Worm (Caenorhabditis elegans) whole organism, early embryonic: ENCODE results near the gene mrpl-53.

Experiments used
- B0310.2 ChIP-seq: sonication (generic microtip); optimal IDR thresholded peaks from 2 replicates; lab custom pipeline; 2016; ENCODE audit warnings: mild to moderate bottlenecking, missing genetic modification characterization, missing compliant biosample characterization
- F13C5.2 ChIP-seq: sonication (generic microtip); optimal IDR thresholded peaks from 2 replicates; lab custom pipeline; 2017; ENCODE audit warnings: mild to moderate bottlenecking, missing genetic modification characterization, inconsistent platforms, missing compliant biosample characterization
- aly-1 ChIP-seq: sonication (generic microtip); optimal IDR thresholded peaks from 2 replicates; lab custom pipeline; 2016; ENCODE audit warnings: missing genetic modification characterization, missing compliant biosample characterization
- ama-1 ChIP-seq: fragments of 150-350 bp; optimal IDR thresholded peaks from 2 replicates; lab custom pipeline; 2014
- ceh-13 ChIP-seq: fragments of 200-800 bp; sonication (Bioruptor generic); optimal IDR thresholded peaks from 2 replicates; lab custom pipeline; 2018; ENCODE audit warnings: mild to moderate bottlenecking, missing genetic modification characterization, missing compliant biosample characterization
- ceh-36 ChIP-seq: sonication (generic microtip); optimal IDR thresholded peaks from 2 replicates; lab custom pipeline; 2016; ENCODE audit warnings: missing genetic modification characterization, inconsistent platforms, missing compliant biosample characterization
- ets-7 ChIP-seq: sonication (generic microtip); optimal IDR thresholded peaks from 2 replicates; lab custom pipeline; 2016; ENCODE audit warnings: missing genotype, missing genetic modification characterization, missing compliant biosample characterization
- flt-1 ChIP-seq: fragments of 200-800 bp; sonication (Bioruptor generic); IDR thresholded peaks from 2 replicates; pipeline ENCODE4 v1.3.6; 2022; ENCODE audit warnings: missing genetic modification characterization, missing compliant biosample characterization
- hmbx-1 ChIP-seq: sonication (generic microtip); optimal IDR thresholded peaks from 2 replicates; lab custom pipeline; 2016; ENCODE audit warnings: mild to moderate bottlenecking, missing genetic modification characterization, missing compliant biosample characterization
- hmg-4 ChIP-seq: fragments of 200-800 bp; sonication (Bioruptor generic); optimal IDR thresholded peaks from 2 replicates; lab custom pipeline; 2018; ENCODE audit warnings: mild to moderate bottlenecking, missing genetic modification characterization, missing compliant biosample characterization
- hnd-1 ChIP-seq: sonication (generic microtip); optimal IDR thresholded peaks from 2 replicates; lab custom pipeline; 2016; ENCODE audit warnings: missing genetic modification characterization, missing compliant biosample characterization
- pes-1 ChIP-seq: fragments of 200-800 bp; sonication (Bioruptor generic); IDR thresholded peaks from 2 replicates; pipeline ENCODE4 v1.3.6; 2022; ENCODE audit warnings: missing genetic modification reagents, missing genetic modification characterization, missing compliant biosample characterization
- scrt-1 ChIP-seq: fragments of 200-800 bp; sonication (Bioruptor generic); IDR thresholded peaks from 2 replicates; pipeline ENCODE4 v1.3.6; 2022; ENCODE audit warnings: missing genetic modification characterization, missing compliant biosample characterization
- sea-1 ChIP-seq: fragments of 200-800 bp; sonication (Bioruptor generic); conservative IDR thresholded peaks from 2 replicates; pipeline ENCODE4 v1.3.6; 2022; ENCODE audit warnings: missing genetic modification characterization, missing compliant biosample characterization
- tbx-11 ChIP-seq: fragments of 200-800 bp; sonication (Bioruptor generic); IDR thresholded peaks from 2 replicates; pipeline ENCODE4 v1.3.6; 2022; ENCODE audit warnings: missing genetic modification characterization, missing compliant biosample characterization
- tbx-37 ChIP-seq: fragments of 200-800 bp; sonication (Bioruptor generic); conservative IDR thresholded peaks from 2 replicates; pipeline ENCODE4 v1.3.6; 2022; ENCODE audit warnings: missing genetic modification reagents, missing genetic modification characterization, missing compliant biosample characterization
- tra-4 ChIP-seq: sonication (generic microtip); optimal IDR thresholded peaks from 2 replicates; lab custom pipeline; 2017; ENCODE audit warnings: missing genetic modification characterization, missing compliant biosample characterization

Gene mrpl-53

ce11 chrII:9576707-9577106, 20.7 kb upstream of the mrpl-53 start:
- TF ChIP-seq flt-1 (GFP tag; lab: Robert Waterston, UW), result no peak
- TF ChIP-seq tra-4, result no peak
- no peak for TF ChIP-seq hmg-4
- no peak for TF ChIP-seq tbx-37 (GFP tag; lab: Robert Waterston, UW)
- TF ChIP-seq tbx-11 (GFP tag; lab: Robert Waterston, UW), result no peak
- no peak for TF ChIP-seq ceh-13 (GFP tag; lab: Kevin White, UChicago)

- no peak for TF ChIP-seq tbx-11 (GFP tag; lab: Robert Waterston, UW)
- no peak for TF ChIP-seq tbx-37 (GFP tag; lab: Robert Waterston, UW)
- no peak for TF ChIP-seq ceh-13 (GFP tag; lab: Kevin White, UChicago)
- TF ChIP-seq flt-1 (GFP tag; lab: Robert Waterston, UW), result no peak
Observed at ce11 chrII:9577630-9578029, 19.8 kb upstream of the mrpl-53 start.

ce11 chrII:9583461-9583860, 14.0 kb upstream of the mrpl-53 start, which contains the start of gene wee-1.1:
TSS of gene wee-1.1 (minus strand) at chrII:9583561.
- no peak for TF ChIP-seq tra-4
- no peak for TF ChIP-seq ceh-13 (GFP tag; lab: Kevin White, UChicago)
- no peak for TF ChIP-seq hmg-4
- no peak for TF ChIP-seq B0310.2 (tag; lab: Kevin White, UChicago)
- no peak for TF ChIP-seq pes-1 (GFP tag; lab: Robert Waterston, UW)
- no peak for TF ChIP-seq F13C5.2 (tag; lab: Kevin White, UChicago)
- TF ChIP-seq flt-1 (GFP tag; lab: Robert Waterston, UW), result no peak
- TF ChIP-seq aly-1 (tag; lab: Kevin White, UChicago), result no peak
- no peak for TF ChIP-seq ama-1 (lab: Kevin White, UChicago)
- no peak for TF ChIP-seq tbx-37 (GFP tag; lab: Robert Waterston, UW)
- TF ChIP-seq sea-1 (GFP tag; lab: Robert Waterston, UW), result no peak
- TF ChIP-seq hnd-1 (tag; lab: Kevin White, UChicago), result no peak
- no peak for TF ChIP-seq ets-7 (tag; lab: Kevin White, UChicago)

- TF ChIP-seq ceh-36 (tag; lab: Kevin White, UChicago), result no peak
- TF ChIP-seq scrt-1 (GFP tag; lab: Robert Waterston, UW), result no peak
- no peak for TF ChIP-seq hnd-1 (tag; lab: Kevin White, UChicago)
- TF ChIP-seq hmbx-1 (tag; lab: Kevin White, UChicago), result no peak
- TF ChIP-seq tbx-37 (GFP tag; lab: Robert Waterston, UW), result no peak
- no peak for TF ChIP-seq tbx-11 (GFP tag; lab: Robert Waterston, UW)
- TF ChIP-seq aly-1 (tag; lab: Kevin White, UChicago), result no peak
- TF ChIP-seq tra-4, result no peak
- TF ChIP-seq pes-1 (GFP tag; lab: Robert Waterston, UW), result no peak
- TF ChIP-seq B0310.2 (tag; lab: Kevin White, UChicago), result no peak
- no peak for TF ChIP-seq hmg-4
- no peak for TF ChIP-seq ceh-13 (GFP tag; lab: Kevin White, UChicago)
- TF ChIP-seq flt-1 (GFP tag; lab: Robert Waterston, UW), result no peak
- TF ChIP-seq F13C5.2 (tag; lab: Kevin White, UChicago), result no peak
- no peak for TF ChIP-seq sea-1 (GFP tag; lab: Robert Waterston, UW)
Observed at ce11 chrII:9586734-9587209, 10.7 kb upstream of the mrpl-53 start, which contains the start of gene ugt-58. TSS of gene ugt-58 (minus strand) at chrII:9586784.

- TF ChIP-seq ama-1 (lab: Kevin White, UChicago) (no peak), aly-1 (tag; lab: Kevin White, UChicago) (no peak), hmbx-1 (tag; lab: Kevin White, UChicago) (no peak), tbx-11 (GFP tag; lab: Robert Waterston, UW) (no peak)
Observed at ce11 chrII:9589667-9590066, 7.8 kb upstream of the mrpl-53 start, which contains the start of gene eral-1. TSS of gene eral-1 (minus strand) at chrII:9589767.

ce11 chrII:9591071-9591470, 6.4 kb upstream of the mrpl-53 start, which contains the start of the genes E02H1.1 and tag-124:
TSS of gene E02H1.1 (minus strand) at chrII:9591164.
TSS of gene tag-124 (plus strand) at chrII:9591292.
- no peak for TF ChIP-seq tbx-11 (GFP tag; lab: Robert Waterston, UW)
- peak; percentile 78 for TF ChIP-seq tbx-37 (GFP tag; lab: Robert Waterston, UW)
- TF ChIP-seq ets-7 (tag; lab: Kevin White, UChicago), result no peak
- peak; percentile 43 for TF ChIP-seq F13C5.2 (tag; lab: Kevin White, UChicago)

- TF ChIP-seq hmbx-1 (tag; lab: Kevin White, UChicago) (no peak), F13C5.2 (tag; lab: Kevin White, UChicago) (no peak), B0310.2 (tag; lab: Kevin White, UChicago) (no peak), ceh-36 (tag; lab: Kevin White, UChicago) (no peak), pes-1 (GFP tag; lab: Robert Waterston, UW) (no peak), ets-7 (tag; lab: Kevin White, UChicago) (no peak), tbx-11 (GFP tag; lab: Robert Waterston, UW) (no peak), scrt-1 (GFP tag; lab: Robert Waterston, UW) (no peak), sea-1 (GFP tag; lab: Robert Waterston, UW) (no peak), flt-1 (GFP tag; lab: Robert Waterston, UW) (no peak)
Observed at ce11 chrII:9592737-9593136, 4.7 kb upstream of the mrpl-53 start, which contains the start of gene parp-2. TSS of gene parp-2 (plus strand) at chrII:9593037.

ce11 chrII:9594924-9595323, 2.5 kb upstream of the mrpl-53 start, which contains the start of gene E02H1.5:
TSS of gene E02H1.5 (plus strand) at chrII:9595224.
- no peak for TF ChIP-seq hmg-4
- no peak for TF ChIP-seq hmbx-1 (tag; lab: Kevin White, UChicago)
- no peak for TF ChIP-seq F13C5.2 (tag; lab: Kevin White, UChicago)
- no peak for TF ChIP-seq tra-4
- no peak for TF ChIP-seq ceh-13 (GFP tag; lab: Kevin White, UChicago)
- TF ChIP-seq hnd-1 (tag; lab: Kevin White, UChicago), result no peak
- no peak for TF ChIP-seq scrt-1 (GFP tag; lab: Robert Waterston, UW)
- TF ChIP-seq tbx-11 (GFP tag; lab: Robert Waterston, UW), result no peak
- TF ChIP-seq ama-1 (lab: Kevin White, UChicago), result no peak
- no peak for TF ChIP-seq B0310.2 (tag; lab: Kevin White, UChicago)
- no peak for TF ChIP-seq tbx-37 (GFP tag; lab: Robert Waterston, UW)
- no peak for TF ChIP-seq sea-1 (GFP tag; lab: Robert Waterston, UW)
- TF ChIP-seq aly-1 (tag; lab: Kevin White, UChicago), result no peak
- TF ChIP-seq ceh-36 (tag; lab: Kevin White, UChicago), result no peak
- TF ChIP-seq ets-7 (tag; lab: Kevin White, UChicago), result no peak
- no peak for TF ChIP-seq flt-1 (GFP tag; lab: Robert Waterston, UW)
- TF ChIP-seq pes-1 (GFP tag; lab: Robert Waterston, UW), result no peak
